Worm (Caenorhabditis elegans) whole organism, L1 larva: ENCODE measurements around the gene T04G9.6.

Experiments used
- C04F5.9 ChIP-seq: sonication (generic microtip); optimal IDR thresholded peaks from 2 replicates; lab custom pipeline; 2016; ENCODE audit warnings: missing genetic modification characterization, missing compliant biosample characterization
- C34B4.2 ChIP-seq: sonication (generic microtip); optimal IDR thresholded peaks from 2 replicates; lab custom pipeline; 2017; ENCODE audit warnings: mild to moderate bottlenecking, missing genetic modification characterization, missing compliant biosample characterization
- aha-1 ChIP-seq: fragments of 150-350 bp; optimal IDR thresholded peaks from 2 replicates; lab custom pipeline; 2014; ENCODE audit warnings: missing biosample characterization, missing genetic modification characterization
- aly-2 ChIP-seq: fragments of 150-350 bp; optimal IDR thresholded peaks from 2 replicates; lab custom pipeline; 2014; ENCODE audit warnings: missing biosample characterization, missing genetic modification characterization
- blmp-1 ChIP-seq: fragments of 150-350 bp; optimal IDR thresholded peaks from 2 replicates; lab custom pipeline; 2014; ENCODE audit warnings: missing biosample characterization, missing genetic modification characterization
- ceh-63 ChIP-seq: fragments of 200-800 bp; sonication (Bioruptor generic); optimal IDR thresholded peaks from 2 replicates; lab custom pipeline; 2018; ENCODE audit warnings: mild to moderate bottlenecking, missing genetic modification characterization, missing compliant biosample characterization
- ceh-8 ChIP-seq: fragments of 200-800 bp; sonication (Bioruptor generic); optimal IDR thresholded peaks from 2 replicates; lab custom pipeline; 2018; ENCODE audit warnings: mild to moderate bottlenecking, missing genetic modification characterization, moderate library complexity, missing compliant biosample characterization
- ceh-88 ChIP-seq: fragments of 200-800 bp; sonication (Bioruptor generic); IDR thresholded peaks from 2 replicates; pipeline ENCODE4 v1.3.6; 2022; ENCODE audit warnings: missing genetic modification characterization, missing compliant biosample characterization
- ces-1 ChIP-seq: fragments of 150-350 bp; optimal IDR thresholded peaks from 2 replicates; lab custom pipeline; 2014; ENCODE audit warnings: missing biosample characterization, missing genetic modification reagents, missing genetic modification characterization
- dpl-1 ChIP-seq, 3 experiments: fragments of 150-350 bp in 2 of 3; sonication (generic microtip) in 1 of 3; optimal IDR thresholded peaks; 2 replicates each; lab custom pipeline; 2014 to 2017; ENCODE audit warnings: missing biosample characterization in 3 of 3, missing genetic modification characterization in 3 of 3, missing genetic modification reagents in 3 of 3
- dsc-1 ChIP-seq: sonication (generic microtip); optimal IDR thresholded peaks from 2 replicates; lab custom pipeline; 2016; ENCODE audit warnings: mild to moderate bottlenecking, missing genetic modification characterization, missing compliant biosample characterization
- efl-1 ChIP-seq, 4 experiments: fragments of 150-350 bp; optimal IDR thresholded peaks in 3 of 4; peaks in 1 of 4; 1 replicate in 1 of 4; 2 replicates in 3 of 4; lab custom pipeline; 2014; ENCODE audit warnings: missing biosample characterization in 2 of 4, missing genetic modification characterization in 2 of 4, missing genetic modification reagents in 2 of 4
- efl-3 ChIP-seq: fragments of 200-800 bp; sonication (Bioruptor generic); optimal IDR thresholded peaks from 2 replicates; lab custom pipeline; 2018; ENCODE audit warnings: mild to moderate bottlenecking, missing genetic modification characterization, missing compliant biosample characterization
- egl-27 ChIP-seq, 2 experiments: fragments of 150-350 bp in 1 of 2; sonication (generic microtip); optimal IDR thresholded peaks; 3 replicates each; lab custom pipeline; 2017 to 2018; ENCODE audit warnings: missing biosample characterization in 2 of 2, missing genetic modification characterization in 2 of 2, missing genetic modification reagents in 2 of 2
- elt-3 ChIP-seq, 6 experiments: fragments of 150-350 bp in 1 of 6; sonication (generic microtip); optimal IDR thresholded peaks; 2 replicates each; lab custom pipeline; 2017 to 2018; ENCODE audit warnings: missing biosample characterization in 6 of 6, missing genetic modification characterization in 6 of 6, inconsistent platforms in 1 of 6
- ets-5 ChIP-seq: fragments of 200-800 bp; sonication (Bioruptor generic); IDR thresholded peaks from 2 replicates; pipeline ENCODE4 v1.3.6; 2022; ENCODE audit warnings: missing genetic modification characterization, missing compliant biosample characterization
- hlh-17 ChIP-seq: fragments of 200-800 bp; sonication (Bioruptor generic); optimal IDR thresholded peaks from 2 replicates; lab custom pipeline; 2018; ENCODE audit warnings: missing genetic modification characterization, mild to moderate bottlenecking, missing compliant biosample characterization, moderate library complexity, borderline replicate concordance
- hpl-2 ChIP-seq: fragments of 150-350 bp; optimal IDR thresholded peaks from 2 replicates; lab custom pipeline; 2014; ENCODE audit warnings: missing biosample characterization, missing genetic modification reagents, missing genetic modification characterization
- jun-1 ChIP-seq: fragments of 150-350 bp; optimal IDR thresholded peaks from 2 replicates; lab custom pipeline; 2014; ENCODE audit warnings: missing biosample characterization, missing genetic modification reagents, missing genetic modification characterization
- lin-15B ChIP-seq: fragments of 150-350 bp; sonication (generic microtip); optimal IDR thresholded peaks from 3 replicates; lab custom pipeline; 2014; ENCODE audit warnings: missing biosample characterization, missing genetic modification characterization
- lin-35 ChIP-seq, 2 experiments: fragments of 150-350 bp; optimal IDR thresholded peaks; 2 replicates each; lab custom pipeline; 2014; ENCODE audit warnings: missing biosample characterization in 2 of 2, missing genetic modification characterization in 2 of 2, missing genetic modification reagents in 2 of 2
- lin-39 ChIP-seq: fragments of 150-350 bp; optimal IDR thresholded peaks from 2 replicates; lab custom pipeline; 2014; ENCODE audit warnings: missing biosample characterization, missing genetic modification reagents, missing genetic modification characterization
- lir-3 ChIP-seq: sonication (generic microtip); optimal IDR thresholded peaks from 2 replicates; lab custom pipeline; 2016; ENCODE audit warnings: mild to moderate bottlenecking, missing genetic modification characterization, moderate library complexity, missing compliant biosample characterization; ENCODE audit not compliant: poor library complexity
- mab-9 ChIP-seq: fragments of 200-800 bp; sonication (Bioruptor generic); IDR thresholded peaks from 2 replicates; pipeline ENCODE4 v1.3.6; 2022; ENCODE audit warnings: missing genetic modification reagents, missing genetic modification characterization, missing compliant biosample characterization
- nhr-11 ChIP-seq: fragments of 150-350 bp; optimal IDR thresholded peaks from 2 replicates; lab custom pipeline; 2014; ENCODE audit warnings: missing biosample characterization, missing genetic modification characterization
- nhr-12 ChIP-seq: sonication (generic microtip); optimal IDR thresholded peaks from 2 replicates; lab custom pipeline; 2017; ENCODE audit warnings: missing biosample characterization, missing genetic modification characterization
- nhr-19 ChIP-seq: fragments of 200-800 bp; sonication (Bioruptor generic); conservative IDR thresholded peaks from 2 replicates; pipeline ENCODE4 v1.3.6; 2022; ENCODE audit warnings: missing genetic modification characterization, missing compliant biosample characterization
- nhr-20 ChIP-seq: sonication (generic microtip); optimal IDR thresholded peaks from 2 replicates; lab custom pipeline; 2016; ENCODE audit warnings: mild to moderate bottlenecking, missing genetic modification characterization, missing compliant biosample characterization
- nhr-237 ChIP-seq: fragments of 150-350 bp; optimal IDR thresholded peaks from 2 replicates; lab custom pipeline; 2014; ENCODE audit warnings: missing biosample characterization, missing genetic modification characterization
- nhr-28 ChIP-seq: fragments of 150-350 bp; optimal IDR thresholded peaks from 2 replicates; lab custom pipeline; 2014; ENCODE audit warnings: missing biosample characterization, missing genetic modification characterization
- nhr-47 ChIP-seq: sonication (generic microtip); optimal IDR thresholded peaks from 2 replicates; lab custom pipeline; 2016; ENCODE audit warnings: mild to moderate bottlenecking, missing genetic modification characterization, moderate library complexity, missing compliant biosample characterization
- nhr-71 ChIP-seq: sonication (generic microtip); optimal IDR thresholded peaks from 2 replicates; lab custom pipeline; 2016; ENCODE audit warnings: mild to moderate bottlenecking, missing genetic modification characterization, moderate library complexity, missing compliant biosample characterization
- nhr-85 ChIP-seq: sonication (generic microtip); peaks from one replicate; lab custom pipeline; 2016; ENCODE audit warnings: missing genetic modification characterization, inconsistent platforms, missing compliant biosample characterization
- nhr-90 ChIP-seq: sonication (generic microtip); optimal IDR thresholded peaks from 2 replicates; lab custom pipeline; 2016; ENCODE audit warnings: mild to moderate bottlenecking, missing genetic modification characterization, missing compliant biosample characterization; ENCODE audit not compliant: poor library complexity
- pqm-1 ChIP-seq: sonication (generic microtip); optimal IDR thresholded peaks from 3 replicates; lab custom pipeline; 2017; ENCODE audit warnings: missing biosample characterization, missing genetic modification characterization
- rnt-1 ChIP-seq: sonication (generic microtip); optimal IDR thresholded peaks from 2 replicates; lab custom pipeline; 2016; ENCODE audit warnings: mild to moderate bottlenecking, missing genetic modification characterization, moderate library complexity, missing compliant biosample characterization
- sptf-1 ChIP-seq: fragments of 150-350 bp; optimal IDR thresholded peaks from 2 replicates; lab custom pipeline; 2014; ENCODE audit warnings: missing biosample characterization, missing genetic modification characterization
- sup-37 ChIP-seq: fragments of 200-800 bp; sonication (Bioruptor generic); optimal IDR thresholded peaks from 2 replicates; lab custom pipeline; 2018; ENCODE audit warnings: mild to moderate bottlenecking, missing genetic modification characterization, missing compliant biosample characterization
- swsn-7 ChIP-seq: sonication (generic microtip); optimal IDR thresholded peaks from 2 replicates; lab custom pipeline; 2016; ENCODE audit warnings: missing genetic modification characterization, missing compliant biosample characterization
- tbx-2 ChIP-seq: sonication (generic microtip); optimal IDR thresholded peaks from 2 replicates; lab custom pipeline; 2016; ENCODE audit warnings: missing genetic modification characterization, missing compliant biosample characterization
- unc-30 ChIP-seq: sonication (generic microtip); optimal IDR thresholded peaks from 2 replicates; lab custom pipeline; 2017; ENCODE audit warnings: missing biosample characterization, missing genetic modification characterization
- unc-62 ChIP-seq: fragments of 150-350 bp; optimal IDR thresholded peaks from 2 replicates; lab custom pipeline; 2014; ENCODE audit warnings: missing biosample characterization, missing genetic modification reagents, missing genetic modification characterization
- unc-86 ChIP-seq: sonication (generic microtip); optimal IDR thresholded peaks from 2 replicates; lab custom pipeline; 2016; ENCODE audit warnings: missing genetic modification characterization, missing compliant biosample characterization
- unc-98 ChIP-seq: fragments of 200-800 bp; sonication (Bioruptor generic); IDR thresholded peaks from 2 replicates; pipeline ENCODE4 v1.3.6; 2022; ENCODE audit warnings: missing genetic modification characterization, missing compliant biosample characterization
- zip-4 ChIP-seq: fragments of 200-800 bp; sonication (Bioruptor generic); optimal IDR thresholded peaks from 2 replicates; lab custom pipeline; 2018; ENCODE audit warnings: mild to moderate bottlenecking, missing genetic modification characterization, moderate library complexity, missing compliant biosample characterization
- ztf-11 ChIP-seq, 2 experiments: sonication (generic microtip); optimal IDR thresholded peaks; 2 replicates each; lab custom pipeline; 2016 to 2017; ENCODE audit warnings: missing genetic modification characterization in 2 of 2, missing biosample characterization in 1 of 2, missing compliant biosample characterization in 1 of 2

Gene T04G9.6

DNA sequence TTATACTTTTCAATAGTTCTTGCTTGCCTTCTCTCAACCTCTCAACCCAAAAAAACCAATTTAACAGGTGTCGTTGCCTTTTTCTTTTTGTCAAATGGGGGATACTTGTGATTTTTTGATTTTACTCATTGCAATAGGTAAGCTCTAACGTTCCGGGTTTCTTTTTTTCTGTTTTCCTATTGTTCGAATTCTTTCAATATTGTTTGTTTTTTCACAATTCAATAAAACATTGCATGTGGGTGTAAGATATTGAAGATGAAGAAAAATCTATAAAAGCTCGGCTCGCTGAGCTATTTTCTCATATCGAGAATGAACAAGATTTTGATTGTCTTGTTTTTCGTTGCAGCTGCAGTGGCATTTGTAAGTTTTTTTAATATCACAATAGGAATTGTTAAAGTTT lies 14.2 kb downstream of the T04G9.6 start, which contains the start of gene T04G9.7:
Gene T04G9.7, plus strand, starts transcription at position 301 of the 400 bp plus-strand sequence.
- no peak for TF ChIP-seq aha-1
- no peak for TF ChIP-seq aly-2 (tag; lab: Kevin White, UChicago)
- TF ChIP-seq elt-3 (tag; optimal IDR thresholded peaks at IDR 0.05; lab: Kevin White, UChicago), result no peak
- TF ChIP-seq sptf-1, result no peak
- no peak for TF ChIP-seq blmp-1 (tag; lab: Kevin White, UChicago)
- TF ChIP-seq egl-27 (tag; optimal IDR thresholded peaks at IDR 0.05; lab: Kevin White, UChicago), result no peak
- TF ChIP-seq efl-1 (optimal IDR thresholded peaks at IDR 0.05; lab: Kevin White, UChicago), result no peak
- TF ChIP-seq efl-1 (GFP tag; optimal IDR thresholded peaks at IDR 0.05 in 1 of 2; lab: Kevin White, UChicago), result no peak
- TF ChIP-seq C34B4.2 (tag; lab: Kevin White, UChicago), result no peak
- TF ChIP-seq pqm-1, result no peak
- no peak for TF ChIP-seq unc-30 (tag; lab: Kevin White, UChicago)
- no peak for TF ChIP-seq unc-86 (tag; lab: Kevin White, UChicago)
- TF ChIP-seq ceh-8, result no peak
- no peak for TF ChIP-seq lin-39

DNA sequence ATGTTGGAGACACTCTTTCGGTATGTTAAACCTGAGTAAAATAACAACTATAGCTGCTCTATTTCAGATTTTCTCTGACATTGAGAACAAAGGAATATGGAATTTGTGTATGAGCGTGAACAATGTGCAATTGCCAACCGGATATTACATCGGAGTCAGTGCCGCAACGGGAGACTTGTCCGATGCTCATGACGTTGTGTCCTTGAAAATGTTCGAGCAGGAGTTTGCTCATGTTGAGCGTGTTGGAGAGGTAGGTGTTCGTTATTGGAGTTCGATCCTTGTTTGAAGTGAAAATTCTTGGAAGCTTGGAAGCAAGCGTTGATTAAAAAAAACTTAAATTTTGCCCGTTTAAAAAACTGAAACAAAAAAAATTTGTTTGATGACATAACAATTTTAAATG lies 15.2 kb downstream of the T04G9.6 start:
- TF ChIP-seq efl-1 (optimal IDR thresholded peaks at IDR 0.05; lab: Kevin White, UChicago) (no peak), efl-1 (GFP tag; optimal IDR thresholded peaks at IDR 0.05 in 1 of 2; lab: Kevin White, UChicago) (peak in 1 of 2 experiments; percentile 55), ets-5 (no peak)

DNA sequence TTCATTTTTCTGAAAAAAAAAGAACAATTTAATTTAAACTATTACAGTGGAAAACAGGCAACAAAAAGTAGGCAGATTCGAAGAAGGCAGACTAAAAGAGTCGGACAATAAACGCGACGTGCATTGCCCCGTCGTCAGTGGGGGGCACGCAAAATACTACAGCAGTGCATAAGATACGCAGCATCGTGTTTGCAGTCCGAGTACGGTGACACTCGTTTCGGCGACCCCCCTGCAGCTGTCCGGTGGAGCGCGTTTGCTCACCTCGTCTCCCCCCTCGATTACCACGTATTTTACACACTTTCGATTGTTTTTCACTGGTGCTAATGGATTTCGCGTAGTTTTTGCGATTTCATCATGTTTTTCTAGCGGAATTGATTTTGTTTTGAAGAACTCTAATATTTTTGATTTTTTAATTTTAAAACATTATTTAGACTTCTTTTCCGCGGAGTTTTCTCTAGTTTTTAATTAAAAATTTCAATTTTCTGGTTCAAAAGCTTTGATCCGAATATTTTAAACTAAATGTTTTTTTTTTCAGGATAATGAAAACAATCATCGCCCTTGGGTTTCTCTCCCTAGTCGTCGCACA lies 16.6 kb downstream of the T04G9.6 start, which contains the start of the genes trap-2 and ile-2:
Gene trap-2, minus strand, starts transcription at position 9 of the 586 bp plus-strand sequence.
Gene ile-2, plus strand, starts transcription at position 536 of the 586 bp plus-strand sequence.
- TF ChIP-seq sup-37 (GFP tag; lab: Kevin White, UChicago) (peak; percentile 51), ceh-88 (GFP tag; lab: Robert Waterston, UW) (peak; percentile 55; the same call in 1 of the 2 replicates), unc-98 (GFP tag; lab: Robert Waterston, UW) (no peak), unc-62 (GFP tag; lab: Kevin White, UChicago) (no peak), aha-1 (no peak), ceh-8 (peak; percentile 34), rnt-1 (tag; lab: Kevin White, UChicago) (peak; percentile 93), swsn-7 (tag; lab: Kevin White, UChicago) (peak; percentile 91), hlh-17 (GFP tag; lab: Kevin White, UChicago) (no peak), ces-1 (no peak), zip-4 (peak; percentile 14), ceh-63 (GFP tag; lab: Kevin White, UChicago) (no peak), nhr-47 (tag; lab: Kevin White, UChicago) (peak; percentile 93), tbx-2 (peak; percentile 88), ztf-11 (tag; optimal IDR thresholded peaks at IDR 0.05; lab: Kevin White, UChicago) (peak in 1 of 2 experiments; percentile 40), nhr-12 (tag; lab: Kevin White, UChicago) (no peak), unc-86 (tag; lab: Kevin White, UChicago) (peak; percentile 83), nhr-71 (tag; lab: Kevin White, UChicago) (peak; percentile 95), egl-27 (tag; optimal IDR thresholded peaks at IDR 0.05; lab: Kevin White, UChicago) (peak in 1 of 2 experiments; percentile 29), nhr-28 (tag; lab: Kevin White, UChicago) (no peak), hpl-2 (GFP tag; lab: Kevin White, UChicago) (peak; percentile 62), lin-35 (GFP tag; optimal IDR thresholded peaks at IDR 0.05; lab: Kevin White, UChicago) (peak; percentile 85 to 88), nhr-85 (tag; lab: Kevin White, UChicago) (peak; percentile 93), nhr-20 (tag; lab: Kevin White, UChicago) (peak; percentile 92), nhr-19 (peak; percentile 90), jun-1 (peak; percentile 90), efl-3 (GFP tag; lab: Kevin White, UChicago) (no peak), dsc-1 (peak; percentile 55), dpl-1 (GFP tag; optimal IDR thresholded peaks at IDR 0.05; lab: Kevin White, UChicago) (peak; percentile 65 to 69 (median 68)), mab-9 (peak; percentile 52; the same call in 1 of the 2 replicates), sptf-1 (no peak), nhr-90 (tag; lab: Kevin White, UChicago) (peak; percentile 92), ets-5 (no peak), nhr-237 (tag; lab: Kevin White, UChicago) (peak; percentile 70), nhr-11 (tag; lab: Kevin White, UChicago) (peak; percentile 39), lin-15B (tag; lab: Kevin White, UChicago) (peak; percentile 89), C04F5.9 (tag; lab: Kevin White, UChicago) (peak; percentile 7), lir-3 (tag; lab: Kevin White, UChicago) (peak; percentile 60)
